Fruit fly (Drosophila melanogaster) whole organism: Measurements from ENCODE around the gene ssp6.

ENCODE experiments used
- CG8478 ChIP-seq: fragments of >200 bp; optimal IDR thresholded peaks from 2 replicates; lab custom pipeline; 2018; ENCODE audit warnings: inconsistent platforms
- Dll ChIP-seq: fragments of >200 bp; optimal IDR thresholded peaks from 2 replicates; lab custom pipeline; 2017
- EcR ChIP-seq, 2 experiments: fragments of >200 bp; optimal IDR thresholded peaks; 2 replicates each; lab custom pipeline; 2017; ENCODE audit warnings: missing biosample characterization in 2 of 2, missing genetic modification characterization in 2 of 2, missing genetic modification reagents in 2 of 2
- psq ChIP-seq: fragments of >200 bp; optimal IDR thresholded peaks from 2 replicates; lab custom pipeline; 2017
- usp ChIP-seq: fragments of >200 bp; optimal IDR thresholded peaks from 2 replicates; lab custom pipeline; 2017; ENCODE audit warnings: missing biosample characterization, missing genetic modification characterization, mixed read lengths

DNA sequence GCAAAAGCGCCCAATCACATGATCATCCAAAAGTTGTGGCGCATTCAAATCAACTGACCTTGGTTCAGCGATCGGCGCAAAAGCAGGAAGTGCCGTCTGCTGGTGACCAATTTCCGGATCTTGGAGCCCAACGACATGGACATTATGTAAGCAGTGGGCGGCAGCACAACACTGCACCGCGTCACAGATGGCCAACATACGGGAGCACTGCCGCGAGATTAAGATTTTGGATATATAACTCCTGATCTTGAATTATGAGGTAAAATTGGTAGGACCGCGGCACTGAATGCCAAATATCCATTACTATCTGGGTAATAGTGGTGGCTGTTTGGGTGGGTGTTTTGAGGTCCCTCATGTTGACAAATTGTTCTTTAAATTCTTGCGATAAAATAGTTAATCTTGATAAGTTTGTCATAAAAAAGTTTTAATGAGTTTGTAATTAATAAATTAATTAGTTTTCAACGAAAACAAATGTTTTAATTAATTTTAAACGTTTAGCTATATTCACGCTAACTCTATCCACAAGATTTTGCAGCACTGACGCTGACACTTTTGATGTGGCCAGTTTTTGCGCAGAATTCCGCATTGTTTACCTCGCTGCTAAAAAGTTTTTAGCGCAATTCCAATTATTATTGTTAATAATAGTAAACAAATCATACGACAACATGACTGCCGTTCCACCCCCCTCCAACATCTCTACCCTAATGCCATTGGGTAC is 1.4 kb upstream of the ssp6 start, which contains the start of the genes CG13295 and CG6610:
- TF ChIP-seq EcR (GFP tag; optimal IDR thresholded peaks at IDR 0.05; lab: Kevin White, UChicago): no peak
- TF ChIP-seq CG8478: no peak
- TF ChIP-seq psq (lab: Kevin White, UChicago): no peak
- no peak for TF ChIP-seq Dll (lab: Kevin White, UChicago)
- no peak for TF ChIP-seq usp (GFP tag; lab: Kevin White, UChicago)
